Fruit fly (Drosophila melanogaster) whole organism, embryonic: ENCODE results near the gene Ufd4.
A peak's percentile ranks its signal among the peaks of the same experiment; 100 is the strongest.

Source experiments
- CG10267 ChIP-seq: fragments of 200-800 bp; sonication (Bioruptor generic); optimal IDR thresholded peaks from 2 replicates; lab custom pipeline; 2018; ENCODE audit warnings: missing biosample characterization, mild to moderate bottlenecking, missing genetic modification characterization, moderate library complexity
- CG10979 ChIP-seq: fragments of 200-800 bp; sonication (Bioruptor generic); optimal IDR thresholded peaks from 2 replicates; lab custom pipeline; 2018; ENCODE audit warnings: missing biosample characterization, mild to moderate bottlenecking, missing genetic modification characterization, moderate library complexity
- CG12071 ChIP-seq: fragments of 200-800 bp; sonication (Bioruptor generic); optimal IDR thresholded peaks from 3 replicates; lab custom pipeline; 2018; ENCODE audit warnings: missing biosample characterization, mild to moderate bottlenecking, missing genetic modification characterization
- CG12391 ChIP-seq: fragments of 200-800 bp; sonication (Bioruptor generic); optimal IDR thresholded peaks from 3 replicates; lab custom pipeline; 2018; ENCODE audit warnings: missing biosample characterization, mild to moderate bottlenecking, missing genetic modification characterization, moderate library complexity
- CG12942 ChIP-seq: fragments of 200-800 bp; sonication (Bioruptor generic); optimal IDR thresholded peaks from 3 replicates; lab custom pipeline; 2016; ENCODE audit warnings: missing biosample characterization, missing genetic modification characterization
- CG14441 ChIP-seq: fragments of 200-800 bp; sonication (Bioruptor generic); IDR thresholded peaks from 2 replicates; pipeline ENCODE4 v1.3.6; 2022; ENCODE audit warnings: missing biosample characterization, missing genetic modification characterization
- CG1603 ChIP-seq: fragments of 200-800 bp; sonication (Bioruptor generic); optimal IDR thresholded peaks from 2 replicates; lab custom pipeline; 2019; ENCODE audit warnings: missing biosample characterization, mild to moderate bottlenecking, missing genetic modification characterization, moderate library complexity
- CG1647 ChIP-seq: fragments of 200-800 bp; sonication (Bioruptor generic); optimal IDR thresholded peaks from 3 replicates; lab custom pipeline; 2016; ENCODE audit warnings: missing biosample characterization, missing genetic modification characterization
- CG16863 ChIP-seq: fragments of 200-800 bp; sonication (Bioruptor generic); optimal IDR thresholded peaks from 3 replicates; lab custom pipeline; 2016; ENCODE audit warnings: missing biosample characterization, missing genetic modification characterization
- CG30431 ChIP-seq: fragments of 200-800 bp; sonication (Bioruptor generic); optimal IDR thresholded peaks from 2 replicates; lab custom pipeline; 2017; ENCODE audit warnings: missing biosample characterization, missing genetic modification characterization
- CG3407 ChIP-seq: fragments of 200-800 bp; sonication (Bioruptor generic); optimal IDR thresholded peaks from 2 replicates; lab custom pipeline; 2018; ENCODE audit warnings: missing biosample characterization, mild to moderate bottlenecking, missing genetic modification characterization
- CG34376 ChIP-seq: fragments of 200-800 bp; sonication (Bioruptor generic); optimal IDR thresholded peaks from 2 replicates; lab custom pipeline; 2018; ENCODE audit warnings: missing biosample characterization, mild to moderate bottlenecking, missing genetic modification characterization
- CG3838 ChIP-seq: fragments of 200-800 bp; sonication (Bioruptor generic); optimal IDR thresholded peaks from 3 replicates; lab custom pipeline; 2016; ENCODE audit warnings: missing biosample characterization, missing genetic modification characterization
- CG4617 ChIP-seq: fragments of 200-800 bp; sonication (Bioruptor generic); optimal IDR thresholded peaks from 3 replicates; lab custom pipeline; 2016; ENCODE audit warnings: missing biosample characterization, missing genetic modification characterization, borderline replicate concordance
- CG7839 ChIP-seq: fragments of 200-800 bp; sonication (Bioruptor generic); optimal IDR thresholded peaks from 3 replicates; lab custom pipeline; 2018; ENCODE audit warnings: missing biosample characterization, mild to moderate bottlenecking, missing genetic modification characterization, moderate library complexity
- CG8290 ChIP-seq, 3 experiments: fragments of 200-800 bp; sonication (Bioruptor generic); optimal IDR thresholded peaks; 2 replicates each; lab custom pipeline; 2016 to 2019; ENCODE audit warnings: missing biosample characterization in 3 of 3, missing genetic modification characterization in 3 of 3, mild to moderate bottlenecking in 2 of 3, moderate library complexity in 1 of 3
- CG9609 ChIP-seq: fragments of 200-800 bp; sonication (Bioruptor generic); optimal IDR thresholded peaks from 3 replicates; lab custom pipeline; 2016; ENCODE audit warnings: missing biosample characterization, missing genetic modification characterization
- CG9797 ChIP-seq: fragments of 200-800 bp; sonication (Bioruptor generic); optimal IDR thresholded peaks from 3 replicates; lab custom pipeline; 2018; ENCODE audit warnings: missing biosample characterization, mild to moderate bottlenecking, missing genetic modification characterization
- CG9876 ChIP-seq: fragments of 200-800 bp; sonication (Bioruptor generic); optimal IDR thresholded peaks from 2 replicates; lab custom pipeline; 2016; ENCODE audit warnings: missing biosample characterization, missing genetic modification characterization
- D19A ChIP-seq: fragments of 200-800 bp; optimal IDR thresholded peaks from 3 replicates; lab custom pipeline; 2019; ENCODE audit warnings: missing biosample characterization, mild to moderate bottlenecking, missing genetic modification characterization, moderate library complexity
- HHEX ChIP-seq: fragments of 200-800 bp; sonication (Bioruptor generic); optimal IDR thresholded peaks from 3 replicates; lab custom pipeline; 2017; ENCODE audit warnings: missing biosample characterization, mild to moderate bottlenecking, missing genetic modification characterization, missing genetic modification reagents
- Hr78 ChIP-seq, 2 experiments: fragments of 200-800 bp in 1 of 2; fragments of >200 bp in 1 of 2; sonication (Bioruptor generic) in 1 of 2; optimal IDR thresholded peaks; 2 replicates each; lab custom pipeline; 2017 to 2019; ENCODE audit warnings: missing biosample characterization in 2 of 2, missing genetic modification characterization in 2 of 2, mild to moderate bottlenecking in 1 of 2, moderate library complexity in 1 of 2
- Hsf ChIP-seq: fragments of 200-800 bp; sonication (Bioruptor generic); optimal IDR thresholded peaks from 3 replicates; lab custom pipeline; 2016; ENCODE audit warnings: missing biosample characterization, missing genetic modification characterization
- Kr ChIP-seq: fragments of 200-800 bp; sonication (Bioruptor generic); optimal IDR thresholded peaks from 2 replicates; lab custom pipeline; 2017; ENCODE audit warnings: missing biosample characterization, mild to moderate bottlenecking, missing genetic modification characterization
- Nf-YB ChIP-seq: fragments of 200-800 bp; sonication (Bioruptor generic); optimal IDR thresholded peaks from 3 replicates; lab custom pipeline; 2019; ENCODE audit warnings: missing biosample characterization, mild to moderate bottlenecking, missing genetic modification characterization, moderate library complexity
- Oaz ChIP-seq: fragments of 200-800 bp; sonication (Bioruptor generic); IDR thresholded peaks from 2 replicates; pipeline ENCODE4 v1.3.6; 2022; ENCODE audit warnings: missing biosample characterization, missing genetic modification characterization
- Sox102F ChIP-seq: fragments of 200-800 bp; sonication (Bioruptor generic); optimal IDR thresholded peaks from 2 replicates; lab custom pipeline; 2018; ENCODE audit warnings: missing biosample characterization, mild to moderate bottlenecking, missing genetic modification characterization, moderate library complexity
- YL-1 ChIP-seq: fragments of 200-800 bp; sonication (Bioruptor generic); optimal IDR thresholded peaks from 3 replicates; lab custom pipeline; 2017; ENCODE audit warnings: missing biosample characterization, mild to moderate bottlenecking, missing genetic modification characterization
- abd-A ChIP-seq: fragments of 200-800 bp; sonication (Bioruptor generic); optimal IDR thresholded peaks from 3 replicates; lab custom pipeline; 2019; ENCODE audit warnings: missing biosample characterization, mild to moderate bottlenecking, missing genetic modification characterization, moderate library complexity
- ap ChIP-seq: fragments of 200-800 bp; sonication (Bioruptor generic); IDR thresholded peaks from 2 replicates; pipeline ENCODE4 v1.3.6; 2022; ENCODE audit warnings: missing biosample characterization, missing genetic modification characterization
- ara ChIP-seq: fragments of 200-800 bp; sonication (Bioruptor generic); IDR thresholded peaks from 2 replicates; pipeline ENCODE4 v1.3.6; 2022; ENCODE audit warnings: missing biosample characterization, missing genetic modification characterization
- ase ChIP-seq: fragments of 200-800 bp; sonication (Bioruptor generic); IDR thresholded peaks from 3 replicates; pipeline ENCODE4 v1.3.6; 2022; ENCODE audit warnings: missing biosample characterization, missing genetic modification characterization
- ato ChIP-seq: fragments of 200-800 bp; sonication (Bioruptor generic); IDR thresholded peaks from 2 replicates; pipeline ENCODE4 v1.3.6; 2022; ENCODE audit warnings: missing biosample characterization, missing genetic modification characterization; ENCODE audit not compliant: partially characterized antibody
- bcd ChIP-seq: fragments of 200-800 bp; sonication (Bioruptor generic); optimal IDR thresholded peaks from 2 replicates; lab custom pipeline; 2017; ENCODE audit warnings: missing biosample characterization, mild to moderate bottlenecking, missing genetic modification characterization
- btn ChIP-seq: fragments of 200-800 bp; sonication (Bioruptor generic); optimal IDR thresholded peaks from 2 replicates; lab custom pipeline; 2016; ENCODE audit warnings: missing biosample characterization, missing genetic modification characterization
- chif ChIP-seq, 2 experiments: fragments of 200-800 bp; sonication (Bioruptor generic); optimal IDR thresholded peaks; 3 replicates each; lab custom pipeline; 2016; ENCODE audit warnings: missing biosample characterization in 2 of 2, missing genetic modification characterization in 2 of 2
- en ChIP-seq: fragments of 200-800 bp; sonication (Bioruptor generic); optimal IDR thresholded peaks from 2 replicates; lab custom pipeline; 2016; ENCODE audit warnings: missing biosample characterization, missing genetic modification characterization
- esg ChIP-seq: fragments of 200-800 bp; sonication (Bioruptor generic); conservative IDR thresholded peaks from 2 replicates; pipeline ENCODE4 v1.3.6; 2022; ENCODE audit warnings: missing biosample characterization, missing genetic modification characterization
- fd96Cb ChIP-seq: fragments of 200-800 bp; sonication (Bioruptor generic); optimal IDR thresholded peaks from 2 replicates; lab custom pipeline; 2018; ENCODE audit warnings: missing biosample characterization, mild to moderate bottlenecking, missing genetic modification characterization, moderate library complexity
- gsb ChIP-seq: fragments of 200-800 bp; sonication (Bioruptor generic); IDR thresholded peaks from 2 replicates; pipeline ENCODE4 v1.3.6; 2022; ENCODE audit warnings: missing biosample characterization, missing genetic modification characterization
- hkb ChIP-seq, 2 experiments: fragments of 200-800 bp in 1 of 2; fragments of >200 bp in 1 of 2; sonication (Bioruptor generic) in 1 of 2; IDR thresholded peaks in 1 of 2; optimal IDR thresholded peaks in 1 of 2; 2 replicates each; pipeline versions ENCODE4 v1.3.6 to Lab custom; 2017 to 2022; ENCODE audit warnings: missing biosample characterization in 1 of 2, missing genetic modification characterization in 1 of 2
- jigr1 ChIP-seq: fragments of 200-800 bp; sonication (Bioruptor generic); IDR thresholded peaks from 3 replicates; pipeline ENCODE4 v1.3.6; 2022; ENCODE audit warnings: missing biosample characterization, missing genetic modification characterization
- kay ChIP-seq: fragments of 200-800 bp; sonication (Bioruptor generic); optimal IDR thresholded peaks from 2 replicates; lab custom pipeline; 2016; ENCODE audit warnings: missing biosample characterization, missing genetic modification characterization
- klu ChIP-seq: fragments of 200-800 bp; sonication (Bioruptor generic); IDR thresholded peaks from 2 replicates; pipeline ENCODE4 v1.3.6; 2022; ENCODE audit warnings: missing biosample characterization, missing genetic modification characterization
- maf-S ChIP-seq: fragments of 200-800 bp; sonication (Bioruptor generic); optimal IDR thresholded peaks from 2 replicates; lab custom pipeline; 2016; ENCODE audit warnings: missing biosample characterization, missing genetic modification characterization
- phol ChIP-seq: fragments of 200-800 bp; sonication (Bioruptor generic); optimal IDR thresholded peaks from 3 replicates; lab custom pipeline; 2018; ENCODE audit warnings: missing biosample characterization, mild to moderate bottlenecking, missing genetic modification characterization, moderate library complexity
- ro ChIP-seq: fragments of 200-800 bp; sonication (Bioruptor generic); IDR thresholded peaks from 2 replicates; pipeline ENCODE4 v1.3.6; 2022; ENCODE audit warnings: missing biosample characterization, missing genetic modification characterization
- stc ChIP-seq: fragments of 200-800 bp; sonication (Bioruptor generic); IDR thresholded peaks from 2 replicates; pipeline ENCODE4 v1.3.6; 2022; ENCODE audit warnings: missing biosample characterization, missing genetic modification characterization
- tna ChIP-seq: fragments of 200-800 bp; sonication (Bioruptor generic); IDR thresholded peaks from 2 replicates; pipeline ENCODE4 v1.3.6; 2022; ENCODE audit warnings: missing biosample characterization, missing genetic modification characterization; ENCODE audit not compliant: partially characterized antibody
- vfl ChIP-seq: fragments of 200-800 bp; sonication (Bioruptor generic); optimal IDR thresholded peaks from 2 replicates; lab custom pipeline; 2016; ENCODE audit warnings: missing biosample characterization, missing genetic modification characterization

Ufd4 gene

DNA sequence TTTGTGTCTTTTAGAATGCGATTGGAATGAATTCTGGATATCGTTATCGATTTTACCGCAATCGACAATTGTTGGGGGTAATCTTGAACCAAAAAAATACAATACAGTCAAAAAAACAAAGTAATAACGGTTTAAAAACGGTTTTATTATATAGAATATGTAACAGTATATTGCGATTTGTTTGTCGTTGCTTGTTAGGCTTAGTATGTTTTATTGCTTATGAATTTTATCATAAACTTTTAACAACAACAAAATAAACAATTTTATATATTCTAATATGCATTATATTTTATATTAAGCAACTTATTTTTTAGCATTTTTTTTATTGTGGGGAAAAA, 7.6 kb upstream of the Ufd4 start, which contains the start of gene CYLD (continued):
- TF ChIP-seq CG7839 (tag; lab: Kevin White, UChicago) (peak; percentile 80), CG34376 (GFP tag; lab: Kevin White, UChicago) (peak; percentile 19), CG12391 (tag; lab: Kevin White, UChicago) (peak; percentile 87), CG1647 (GFP tag; lab: Kevin White, UChicago) (no peak), CG16863 (GFP tag; lab: Kevin White, UChicago) (peak; percentile 14), Sox102F (GFP tag; lab: Kevin White, UChicago) (peak; percentile 84), fd96Cb (tag; lab: Kevin White, UChicago) (peak; percentile 54), ro (GFP tag; lab: Robert Waterston, UW) (no peak), gsb (GFP tag; lab: Robert Waterston, UW) (no peak), Oaz (GFP tag; lab: Robert Waterston, UW) (no peak), HHEX (GFP tag; lab: Kevin White, UChicago) (peak; percentile 33), phol (peak; percentile 77), CG1603 (tag; lab: Kevin White, UChicago) (peak; percentile 76), tna (GFP tag; lab: Robert Waterston, UW) (no peak), esg (no peak; the same call in 1 of the 2 replicates), CG9876 (GFP tag; lab: Kevin White, UChicago) (no peak), bcd (GFP tag; lab: Kevin White, UChicago) (no peak), chif (GFP tag; optimal IDR thresholded peaks at IDR 0.05; lab: Kevin White, UChicago) (peak in 1 of 2 experiments; percentile 8), D19A (tag; lab: Kevin White, UChicago) (peak; percentile 68), CG8290 (GFP tag; optimal IDR thresholded peaks at IDR 0.05; lab: Kevin White, UChicago) (peak; percentile 4), CG8290 (tag; optimal IDR thresholded peaks at IDR 0.05; lab: Kevin White, UChicago) (peak in 1 of 2 experiments; percentile 75), CG3407 (GFP tag; lab: Kevin White, UChicago) (peak; percentile 20), jigr1 (GFP tag; lab: Robert Waterston, UW) (no peak), abd-A (tag; lab: Kevin White, UChicago) (no peak), CG9609 (GFP tag; lab: Kevin White, UChicago) (no peak), ase (GFP tag; lab: Robert Waterston, UW) (no peak; the same call in 2 of the 3 replicates), CG9797 (GFP tag; lab: Kevin White, UChicago) (no peak), CG14441 (GFP tag; lab: Robert Waterston, UW) (0 out of 2 replicates have a peak, but pooled peaks have one; percentile 39), Nf-YB (peak; percentile 66), CG30431 (no peak), CG4617 (GFP tag; lab: Kevin White, UChicago) (peak; percentile 33), CG12071 (no peak), CG10267 (tag; lab: Kevin White, UChicago) (peak; percentile 77), Hsf (GFP tag; lab: Kevin White, UChicago) (peak; percentile 58), klu (GFP tag; lab: Robert Waterston, UW) (no peak), Kr (GFP tag; lab: Kevin White, UChicago) (no peak), Hr78 (GFP tag; optimal IDR thresholded peaks at IDR 0.05; lab: Kevin White, UChicago) (no peak), ato (no peak), stc (GFP tag; lab: Robert Waterston, UW) (peak; percentile 77), btn (no peak), CG12942 (GFP tag; lab: Kevin White, UChicago) (peak; percentile 60), CG3838 (peak; percentile 35), CG10979 (tag; lab: Kevin White, UChicago) (peak; percentile 72), maf-S (no peak), en (no peak), ara (peak; percentile 55; the same call in 1 of the 2 replicates), vfl (no peak), hkb (optimal IDR thresholded peaks at IDR 0.05; lab: Kevin White, UChicago) (no peak), hkb (GFP tag; IDR thresholded peaks at IDR 0.05; lab: Robert Waterston, UW) (peak; percentile 85), kay (GFP tag; lab: Kevin White, UChicago) (peak; percentile 28), YL-1 (GFP tag; lab: Kevin White, UChicago) (no peak), ap (no peak; the same call in 1 of the 2 replicates)
